Fruit fly (Drosophila melanogaster) S2 (cell line): Measurements from ENCODE around the gene CG6962.

Source experiments
- CG8478 ChIP-seq: fragments of >200 bp; optimal IDR thresholded peaks from 2 replicates; lab custom pipeline; 2018
- CTCF ChIP-seq, 2 experiments: fragments of >200 bp; optimal IDR thresholded peaks; 2 replicates each; lab custom pipeline; 2018

- no peak for TF ChIP-seq CTCF (optimal IDR thresholded peaks at IDR 0.05; lab: Kevin White, UChicago)
- TF ChIP-seq CG8478 (lab: Kevin White, UChicago): no peak
Measured at dm6 chr3R:11869169-11869568, 13.2 kb downstream of the CG6962 start, which contains the start of gene CG6959.
